Worm (Caenorhabditis elegans): Measurements from ENCODE around the gene clec-126.

- TF ChIP-seq B0310.2 (tag; optimal IDR thresholded peaks at IDR 0.05) (no peak), tbx-37 (GFP tag; conservative IDR thresholded peaks at IDR 0.05) (no peak), hmbx-1 (tag; optimal IDR thresholded peaks at IDR 0.05) (no peak), ama-1 (optimal IDR thresholded peaks at IDR 0.05) (no peak), tbx-11 (GFP tag; IDR thresholded peaks at IDR 0.05) (no peak), ets-7 (tag; optimal IDR thresholded peaks at IDR 0.05) (no peak)
Measured at ce11 chrII:3476536-3476935, 42.8 kb upstream of the clec-126 start.

Measured in whole organism, early embryonic.